Worm (Caenorhabditis elegans) whole organism, late embryonic: Measurements from ENCODE around the gene twk-5.
A peak's percentile ranks its signal among the peaks of the same experiment; 100 is the strongest.

Source experiments
- C08G9.2 ChIP-seq: sonication (generic microtip); optimal IDR thresholded peaks from 2 replicates; lab custom pipeline; 2016; ENCODE audit warnings: mild to moderate bottlenecking, missing genetic modification characterization, moderate library complexity, missing compliant biosample characterization
- C38D4.7 ChIP-seq: fragments of 200-800 bp; sonication (Bioruptor generic); optimal IDR thresholded peaks from 2 replicates; lab custom pipeline; 2018; ENCODE audit warnings: mild to moderate bottlenecking, missing genetic modification characterization, moderate library complexity, missing compliant biosample characterization
- K02D7.2 ChIP-seq: sonication (generic microtip); optimal IDR thresholded peaks from 2 replicates; lab custom pipeline; 2017; ENCODE audit warnings: mild to moderate bottlenecking, missing genetic modification characterization, missing compliant biosample characterization
- Y22D7AL.16 ChIP-seq: sonication (generic microtip); optimal IDR thresholded peaks from 2 replicates; lab custom pipeline; 2016; ENCODE audit warnings: missing genetic modification characterization, missing compliant biosample characterization
- ahr-1 ChIP-seq: sonication (generic microtip); optimal IDR thresholded peaks from 2 replicates; lab custom pipeline; 2016; ENCODE audit warnings: missing genetic modification characterization, missing compliant biosample characterization
- ama-1 ChIP-seq: fragments of 150-350 bp; optimal IDR thresholded peaks from 2 replicates; lab custom pipeline; 2014
- ceh-14 ChIP-seq: sonication (generic microtip); optimal IDR thresholded peaks from 2 replicates; lab custom pipeline; 2016; ENCODE audit warnings: missing genotype, missing genetic modification characterization, missing compliant biosample characterization
- ceh-18 ChIP-seq: sonication (generic microtip); optimal IDR thresholded peaks from 2 replicates; lab custom pipeline; 2016; ENCODE audit warnings: missing genetic modification characterization, missing compliant biosample characterization
- ceh-19 ChIP-seq: fragments of 200-800 bp; sonication (Bioruptor generic); optimal IDR thresholded peaks from 2 replicates; lab custom pipeline; 2018; ENCODE audit warnings: mild to moderate bottlenecking, missing genetic modification characterization, missing compliant biosample characterization
- ceh-2 ChIP-seq: sonication (generic microtip); optimal IDR thresholded peaks from 2 replicates; lab custom pipeline; 2016; ENCODE audit warnings: missing genotype, missing genetic modification characterization, missing compliant biosample characterization
- ceh-22 ChIP-seq: sonication (generic microtip); optimal IDR thresholded peaks from 2 replicates; lab custom pipeline; 2017; ENCODE audit warnings: missing biosample characterization, missing genetic modification characterization
- ceh-24 ChIP-seq: sonication (generic microtip); optimal IDR thresholded peaks from 2 replicates; lab custom pipeline; 2016; ENCODE audit warnings: mild to moderate bottlenecking, missing genetic modification characterization, missing compliant biosample characterization
- ceh-30 ChIP-seq: fragments of 150-350 bp; optimal IDR thresholded peaks from 2 replicates; lab custom pipeline; 2014; ENCODE audit warnings: missing biosample characterization, missing genetic modification characterization
- ceh-31 ChIP-seq: sonication (generic microtip); optimal IDR thresholded peaks from 2 replicates; lab custom pipeline; 2016; ENCODE audit warnings: missing genetic modification characterization, missing compliant biosample characterization
- ceh-34 ChIP-seq: sonication (generic microtip); optimal IDR thresholded peaks from 2 replicates; lab custom pipeline; 2016; ENCODE audit warnings: mild to moderate bottlenecking, missing genetic modification characterization, missing compliant biosample characterization
- ceh-45 ChIP-seq: fragments of 200-800 bp; sonication (Bioruptor generic); IDR thresholded peaks from 2 replicates; pipeline ENCODE4 v1.3.6; 2022; ENCODE audit warnings: missing genetic modification reagents, missing genetic modification characterization, missing compliant biosample characterization
- ceh-6 ChIP-seq: fragments of 200-800 bp; sonication (Bioruptor generic); optimal IDR thresholded peaks from 2 replicates; lab custom pipeline; 2018; ENCODE audit warnings: mild to moderate bottlenecking, missing genetic modification characterization, missing compliant biosample characterization
- ceh-9 ChIP-seq: sonication (generic microtip); optimal IDR thresholded peaks from 2 replicates; lab custom pipeline; 2016; ENCODE audit warnings: mild to moderate bottlenecking, missing genetic modification characterization, inconsistent platforms, missing compliant biosample characterization
- che-1 ChIP-seq: sonication (generic microtip); optimal IDR thresholded peaks from 2 replicates; lab custom pipeline; 2016; ENCODE audit warnings: mild to moderate bottlenecking, missing genetic modification characterization, missing compliant biosample characterization
- dmd-4 ChIP-seq: sonication (generic microtip); optimal IDR thresholded peaks from 2 replicates; lab custom pipeline; 2016; ENCODE audit warnings: borderline replicate concordance, missing genetic modification characterization, missing compliant biosample characterization
- elt-2 ChIP-seq: sonication (generic microtip); optimal IDR thresholded peaks from 2 replicates; lab custom pipeline; 2016; ENCODE audit warnings: missing genetic modification reagents, missing genetic modification characterization, missing compliant biosample characterization
- elt-4 ChIP-seq: sonication (generic microtip); optimal IDR thresholded peaks from 2 replicates; lab custom pipeline; 2016; ENCODE audit warnings: missing genetic modification characterization, missing compliant biosample characterization
- ets-4 ChIP-seq: sonication (generic microtip); optimal IDR thresholded peaks from 2 replicates; lab custom pipeline; 2016; ENCODE audit warnings: missing genetic modification characterization, missing compliant biosample characterization
- fax-1 ChIP-seq: sonication (generic microtip); optimal IDR thresholded peaks from 2 replicates; lab custom pipeline; 2016; ENCODE audit warnings: missing genotype, missing genetic modification characterization, missing compliant biosample characterization
- fkh-10 ChIP-seq: fragments of 150-350 bp; optimal IDR thresholded peaks from 2 replicates; lab custom pipeline; 2014; ENCODE audit warnings: missing biosample characterization, missing genetic modification reagents, missing genetic modification characterization
- fkh-6 ChIP-seq: sonication (generic microtip); optimal IDR thresholded peaks from 2 replicates; lab custom pipeline; 2016; ENCODE audit warnings: missing genetic modification characterization, missing compliant biosample characterization
- gmeb-2 ChIP-seq: sonication (generic microtip); optimal IDR thresholded peaks from 2 replicates; lab custom pipeline; 2016; ENCODE audit warnings: missing genetic modification characterization, inconsistent platforms, missing compliant biosample characterization
- hlh-13 ChIP-seq: fragments of 200-800 bp; sonication (Bioruptor generic); optimal IDR thresholded peaks from 2 replicates; lab custom pipeline; 2018; ENCODE audit warnings: mild to moderate bottlenecking, missing genetic modification characterization, missing compliant biosample characterization
- hlh-30 ChIP-seq: sonication (generic microtip); optimal IDR thresholded peaks from 2 replicates; lab custom pipeline; 2017; ENCODE audit warnings: antibody characterized with exemption, missing genetic modification characterization, missing compliant biosample characterization; ENCODE audit not compliant: insufficient read depth
- hlh-8 ChIP-seq: sonication (generic microtip); optimal IDR thresholded peaks from 2 replicates; lab custom pipeline; 2016; ENCODE audit warnings: missing genotype, missing genetic modification characterization, missing compliant biosample characterization
- lim-6 ChIP-seq: sonication (generic microtip); optimal IDR thresholded peaks from 2 replicates; lab custom pipeline; 2016; ENCODE audit warnings: missing genetic modification characterization, missing compliant biosample characterization
- lin-11 ChIP-seq: fragments of 200-800 bp; sonication (Bioruptor generic); optimal IDR thresholded peaks from 2 replicates; lab custom pipeline; 2018; ENCODE audit warnings: mild to moderate bottlenecking, missing genetic modification characterization, missing compliant biosample characterization
- mec-3 ChIP-seq: sonication (generic microtip); optimal IDR thresholded peaks from 2 replicates; lab custom pipeline; 2016; ENCODE audit warnings: borderline replicate concordance, missing genetic modification characterization, missing compliant biosample characterization
- nfya-1 ChIP-seq: sonication (generic microtip); optimal IDR thresholded peaks from 2 replicates; lab custom pipeline; 2017; ENCODE audit warnings: missing genetic modification characterization, mild to moderate bottlenecking, missing compliant biosample characterization, antibody characterized with exemption, moderate library complexity
- nhr-11 ChIP-seq: fragments of 150-350 bp; optimal IDR thresholded peaks from 2 replicates; lab custom pipeline; 2014; ENCODE audit warnings: missing biosample characterization, missing genetic modification characterization
- npax-4 ChIP-seq: sonication (generic microtip); optimal IDR thresholded peaks from 2 replicates; lab custom pipeline; 2016; ENCODE audit warnings: missing genetic modification characterization, missing compliant biosample characterization
- pag-3 ChIP-seq: sonication (generic microtip); optimal IDR thresholded peaks from 2 replicates; lab custom pipeline; 2016; ENCODE audit warnings: missing compliant biosample characterization, missing genetic modification characterization, borderline replicate concordance
- pat-9 ChIP-seq: fragments of 200-800 bp; sonication (Bioruptor generic); optimal IDR thresholded peaks from 2 replicates; lab custom pipeline; 2018; ENCODE audit warnings: mild to moderate bottlenecking, missing genetic modification characterization, moderate library complexity, missing compliant biosample characterization
- pha-4 ChIP-seq: fragments of 150-350 bp; optimal IDR thresholded peaks from 2 replicates; lab custom pipeline; 2018; ENCODE audit warnings: missing biosample characterization, missing genetic modification reagents, missing genetic modification characterization
- sdc-2 ChIP-seq: sonication (generic microtip); optimal IDR thresholded peaks from 2 replicates; lab custom pipeline; 2016; ENCODE audit warnings: missing genotype, missing genetic modification characterization, missing compliant biosample characterization
- sox-2 ChIP-seq: fragments of 200-800 bp; sonication (Bioruptor generic); IDR thresholded peaks from 2 replicates; pipeline ENCODE4 v1.3.6; 2022; ENCODE audit warnings: missing genetic modification reagents, missing genetic modification characterization, missing compliant biosample characterization
- sox-4 ChIP-seq: sonication (generic microtip); optimal IDR thresholded peaks from 2 replicates; lab custom pipeline; 2017; ENCODE audit warnings: mild to moderate bottlenecking, missing genetic modification characterization, inconsistent platforms, missing compliant biosample characterization
- syd-9 ChIP-seq: sonication (generic microtip); optimal IDR thresholded peaks from 2 replicates; lab custom pipeline; 2016; ENCODE audit warnings: mild to moderate bottlenecking, missing genetic modification characterization, moderate library complexity, missing compliant biosample characterization
- tbx-2 ChIP-seq: sonication (generic microtip); optimal IDR thresholded peaks from 2 replicates; lab custom pipeline; 2016; ENCODE audit warnings: missing genetic modification characterization, missing compliant biosample characterization
- ttx-3 ChIP-seq: sonication (generic microtip); optimal IDR thresholded peaks from 2 replicates; lab custom pipeline; 2016; ENCODE audit warnings: missing genetic modification reagents, missing genetic modification characterization, missing compliant biosample characterization
- unc-3 ChIP-seq, 2 experiments: fragments of 200-800 bp in 1 of 2; sonication (Bioruptor generic) in 1 of 2; sonication (generic microtip) in 1 of 2; conservative IDR thresholded peaks in 1 of 2; optimal IDR thresholded peaks in 1 of 2; 2 replicates each; pipeline versions ENCODE4 v1.3.6 to Lab custom; 2016 to 2022; ENCODE audit warnings: missing compliant biosample characterization in 2 of 2, missing genetic modification characterization in 2 of 2, missing genetic modification reagents in 1 of 2
- unc-55 ChIP-seq: sonication (generic microtip); optimal IDR thresholded peaks from 2 replicates; lab custom pipeline; 2017; ENCODE audit warnings: missing biosample characterization, missing genetic modification reagents, missing genetic modification characterization
- unc-86 ChIP-seq: sonication (generic microtip); optimal IDR thresholded peaks from 2 replicates; lab custom pipeline; 2016; ENCODE audit warnings: missing genetic modification characterization, missing compliant biosample characterization
- ztf-16 ChIP-seq: sonication (generic microtip); optimal IDR thresholded peaks from 2 replicates; lab custom pipeline; 2017; ENCODE audit warnings: missing genetic modification characterization, missing compliant biosample characterization

twk-5 gene

ce11 chrII:11486698-11487234, 1.7 kb upstream of the twk-5 start, which contains the start of gene ttr-18:
Gene ttr-18, minus strand, starts transcription at chrII:11486748.
- TF ChIP-seq fkh-6: no peak
- TF ChIP-seq ceh-34 (tag; lab: Kevin White, UChicago): no peak
- no peak for TF ChIP-seq pha-4 (tag; lab: Kevin White, UChicago)
- no peak for TF ChIP-seq ceh-6
- no peak for TF ChIP-seq hlh-8
- no peak for TF ChIP-seq ttx-3
- TF ChIP-seq elt-2 (tag; lab: Kevin White, UChicago): no peak
- no peak for TF ChIP-seq C38D4.7
- TF ChIP-seq pat-9 (tag; lab: Kevin White, UChicago): no peak
- no peak for TF ChIP-seq elt-4
- TF ChIP-seq fax-1 (tag; lab: Kevin White, UChicago): no peak

ce11 chrII:11484600-11484999, 500 bp downstream of the twk-5 start:
- TF ChIP-seq lim-6 (tag; lab: Kevin White, UChicago): peak; percentile 76
- peak; percentile 95 for TF ChIP-seq npax-4 (tag; lab: Kevin White, UChicago)
- peak; percentile 88 for TF ChIP-seq hlh-8
- peak; percentile 97 for TF ChIP-seq syd-9
- peak; percentile 91 for TF ChIP-seq ceh-18 (tag; lab: Kevin White, UChicago)
- peak; percentile 98 for TF ChIP-seq Y22D7AL.16
- TF ChIP-seq che-1 (tag; lab: Kevin White, UChicago): peak; percentile 96
- peak; percentile 97 for TF ChIP-seq sox-4 (tag; lab: Kevin White, UChicago)
- peak; percentile 87 for TF ChIP-seq sox-2
- peak; percentile 87 for TF ChIP-seq mec-3
- peak; percentile 90 for TF ChIP-seq dmd-4 (tag; lab: Kevin White, UChicago)
- TF ChIP-seq ets-4 (tag; lab: Kevin White, UChicago): peak; percentile 56
- TF ChIP-seq nfya-1 (tag; lab: Kevin White, UChicago): peak; percentile 81
- TF ChIP-seq ceh-45 (GFP tag; lab: Robert Waterston, UW): peak; percentile 95
- TF ChIP-seq gmeb-2: peak; percentile 97
- no peak for TF ChIP-seq unc-55 (GFP tag; lab: Kevin White, UChicago)
- peak; percentile 98 for TF ChIP-seq elt-2 (tag; lab: Kevin White, UChicago)
- no peak for TF ChIP-seq fkh-10
- TF ChIP-seq unc-86 (tag; lab: Kevin White, UChicago): peak; percentile 93
- TF ChIP-seq ceh-30 (tag; lab: Kevin White, UChicago): peak; percentile 72
- TF ChIP-seq ceh-19 (GFP tag; lab: Kevin White, UChicago): peak; percentile 96
- peak; percentile 96 for TF ChIP-seq C38D4.7
- TF ChIP-seq unc-3 (GFP tag; conservative IDR thresholded peaks at IDR 0.05; lab: Robert Waterston, UW): peak; percentile 91
- peak; percentile 92 for TF ChIP-seq unc-3 (tag; optimal IDR thresholded peaks at IDR 0.05; lab: Kevin White, UChicago)
- peak; percentile 80 for TF ChIP-seq pag-3
- peak; percentile 96 for TF ChIP-seq K02D7.2 (tag; lab: Kevin White, UChicago)
- TF ChIP-seq ahr-1 (tag; lab: Kevin White, UChicago): peak; percentile 89
- peak; percentile 93 for TF ChIP-seq fax-1 (tag; lab: Kevin White, UChicago)
- TF ChIP-seq pha-4 (tag; lab: Kevin White, UChicago): no peak
- TF ChIP-seq sdc-2: peak; percentile 86
- peak; percentile 93 for TF ChIP-seq hlh-13
- peak; percentile 94 for TF ChIP-seq lin-11 (tag; lab: Kevin White, UChicago)
- peak; percentile 95 for TF ChIP-seq ztf-16 (tag; lab: Kevin White, UChicago)
- TF ChIP-seq ceh-9 (tag; lab: Kevin White, UChicago): peak; percentile 95
- TF ChIP-seq ceh-2 (tag; lab: Kevin White, UChicago): peak; percentile 86
- TF ChIP-seq tbx-2 (tag; lab: Kevin White, UChicago): peak; percentile 95
- peak; percentile 78 for TF ChIP-seq hlh-30 (tag; lab: Kevin White, UChicago)
- TF ChIP-seq fkh-6: peak; percentile 96
- TF ChIP-seq ama-1 (lab: Kevin White, UChicago): no peak
- peak; percentile 85 for TF ChIP-seq ceh-31 (tag; lab: Kevin White, UChicago)
- TF ChIP-seq ceh-6: peak; percentile 96
- TF ChIP-seq ceh-14 (tag; lab: Kevin White, UChicago): peak; percentile 94
- TF ChIP-seq nhr-11 (tag; lab: Kevin White, UChicago): no peak
- peak; percentile 97 for TF ChIP-seq ceh-24 (tag; lab: Kevin White, UChicago)
- TF ChIP-seq ttx-3: peak; percentile 96
- TF ChIP-seq ceh-22: peak; percentile 26
- peak; percentile 85 for TF ChIP-seq C08G9.2 (tag; lab: Kevin White, UChicago)
